Worm (Caenorhabditis elegans) whole organism, young adult: ENCODE measurements around the gene T28B11.1.

Experiments
- Y67H2A.10 ChIP-seq: fragments of 200-800 bp; sonication (Bioruptor generic); conservative IDR thresholded peaks from 2 replicates; pipeline ENCODE4 v1.3.6; 2022; ENCODE audit warnings: missing genetic modification reagents, missing genetic modification characterization, missing compliant biosample characterization
- die-1 ChIP-seq: sonication (generic microtip); optimal IDR thresholded peaks from 2 replicates; lab custom pipeline; 2016; ENCODE audit warnings: missing genotype, mild to moderate bottlenecking, missing genetic modification characterization, missing compliant biosample characterization
- let-526 ChIP-seq: fragments of 200-800 bp; sonication (Bioruptor generic); IDR thresholded peaks from 2 replicates; pipeline ENCODE4 v1.3.6; 2022; ENCODE audit warnings: missing genetic modification reagents, missing genetic modification characterization, missing compliant biosample characterization
- let-607 ChIP-seq, 2 experiments: fragments of 200-800 bp in 1 of 2; sonication (Bioruptor generic) in 1 of 2; sonication (generic microtip) in 1 of 2; optimal IDR thresholded peaks; 2 replicates each; lab custom pipeline; 2016 to 2018; ENCODE audit warnings: mild to moderate bottlenecking in 2 of 2, missing compliant biosample characterization in 2 of 2, missing genetic modification characterization in 2 of 2, moderate library complexity in 2 of 2, missing genotype in 1 of 2
- lin-35 ChIP-seq, 3 experiments: fragments of 150-350 bp in 2 of 3; sonication (generic microtip) in 1 of 3; optimal IDR thresholded peaks; 2 replicates each; lab custom pipeline; 2014 to 2018; ENCODE audit warnings: missing biosample characterization in 3 of 3, missing genetic modification characterization in 3 of 3, missing genetic modification reagents in 3 of 3
- lin-40 ChIP-seq: sonication (generic microtip); optimal IDR thresholded peaks from 2 replicates; lab custom pipeline; 2016; ENCODE audit warnings: missing genetic modification characterization, mild to moderate bottlenecking, missing compliant biosample characterization, missing genotype, missing genetic modification reagents
- mcd-1 ChIP-seq: fragments of 200-800 bp; sonication (Bioruptor generic); IDR thresholded peaks from 2 replicates; pipeline ENCODE4 v1.3.6; 2022; ENCODE audit warnings: missing genetic modification reagents, missing genetic modification characterization, missing compliant biosample characterization
- zim-3 ChIP-seq: sonication (generic microtip); optimal IDR thresholded peaks from 2 replicates; lab custom pipeline; 2017; ENCODE audit warnings: mild to moderate bottlenecking, missing genetic modification characterization, moderate library complexity, missing compliant biosample characterization

- TF ChIP-seq lin-35 (GFP tag; optimal IDR thresholded peaks at IDR 0.05; lab: Kevin White, UChicago) (no peak), die-1 (tag; lab: Kevin White, UChicago) (no peak), mcd-1 (GFP tag; lab: Robert Waterston, UW) (no peak), let-526 (GFP tag; lab: Robert Waterston, UW) (no peak), zim-3 (no peak), let-607 (tag; optimal IDR thresholded peaks at IDR 0.05; lab: Kevin White, UChicago) (no peak), lin-40 (tag; lab: Kevin White, UChicago) (no peak), Y67H2A.10 (no peak)
Observed at ce11 chrV:10711004-10711403, 21.2 kb downstream of the T28B11.1 start.
